Fruit fly (Drosophila melanogaster): ENCODE measurements around the gene CG9970.
A peak's percentile ranks its signal among the peaks of the same experiment; 100 is the strongest.

The CG9970 gene

DNA sequence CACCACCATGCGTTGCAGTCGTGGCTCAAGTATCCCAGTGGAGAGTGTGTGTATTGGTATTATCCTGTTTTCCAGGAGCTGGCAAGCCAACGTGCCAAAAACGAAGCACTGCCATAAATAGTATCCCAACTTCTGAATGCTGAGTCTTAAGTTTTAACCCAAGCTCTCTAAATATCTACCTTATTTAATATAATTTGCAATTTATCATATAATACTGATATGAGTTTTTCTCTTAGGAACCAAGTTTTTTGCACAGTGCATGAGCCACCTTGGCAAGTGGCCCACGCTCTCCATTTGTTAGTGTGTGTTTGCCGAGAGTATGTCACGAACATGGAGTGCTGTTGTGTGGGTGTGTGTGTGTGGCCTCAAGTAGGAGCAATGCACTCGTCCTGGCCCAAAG, 50.9 kb downstream of the CG9970 start (continued):
- TF ChIP-seq CG31627 (GFP tag; optimal IDR thresholded peaks at IDR 0.05) (peak; percentile 7), cyc (GFP tag; optimal IDR thresholded peaks at IDR 0.05) (no peak), fd59A (GFP tag; optimal IDR thresholded peaks at IDR 0.05) (no peak), lz (GFP tag; optimal IDR thresholded peaks at IDR 0.05) (peak; percentile 35), CG6854 (GFP tag; optimal IDR thresholded peaks at IDR 0.05) (no peak), CG6163 (GFP tag; IDR thresholded peaks at IDR 0.05) (peak; percentile 49; the same call in 1 of the 3 replicates), topi (GFP tag; optimal IDR thresholded peaks at IDR 0.05) (peak; percentile 29), CG6276 (GFP tag; optimal IDR thresholded peaks at IDR 0.05) (no peak), OdsH (GFP tag; optimal IDR thresholded peaks at IDR 0.05) (peak; percentile 29), CG6808 (GFP tag; optimal IDR thresholded peaks at IDR 0.05) (no peak), Ets21C (GFP tag; optimal IDR thresholded peaks at IDR 0.05) (no peak), esn (GFP tag; optimal IDR thresholded peaks at IDR 0.05) (peak; percentile 55), dac (GFP tag; optimal IDR thresholded peaks at IDR 0.05) (no peak), Hr4 (GFP tag; optimal IDR thresholded peaks at IDR 0.05) (peak; percentile 30)
